Worm (Caenorhabditis elegans) whole organism, young adult: ENCODE results near the gene mcm-3.
A peak's percentile ranks its signal among the peaks of the same experiment; 100 is the strongest.

Experiments
- B0035.1 ChIP-seq: sonication (generic microtip); optimal IDR thresholded peaks from 2 replicates; lab custom pipeline; 2016; ENCODE audit warnings: missing genetic modification characterization, mild to moderate bottlenecking, missing compliant biosample characterization, missing genotype, missing genetic modification reagents
- B0336.3 ChIP-seq: fragments of 200-800 bp; sonication (Bioruptor generic); IDR thresholded peaks from 2 replicates; pipeline ENCODE4 v1.3.6; 2022; ENCODE audit warnings: missing genetic modification characterization, missing compliant biosample characterization
- D2030.7 ChIP-seq: fragments of 200-800 bp; sonication (Bioruptor generic); IDR thresholded peaks from 2 replicates; pipeline ENCODE4 v1.3.6; 2022; ENCODE audit warnings: missing genetic modification reagents, missing genetic modification characterization, missing compliant biosample characterization
- F23B12.7 ChIP-seq: sonication (generic microtip); optimal IDR thresholded peaks from 2 replicates; lab custom pipeline; 2017; ENCODE audit warnings: missing genetic modification characterization, mild to moderate bottlenecking, missing compliant biosample characterization, antibody characterized with exemption, moderate library complexity; ENCODE audit not compliant: insufficient read depth
- F55B11.4 ChIP-seq: sonication (generic microtip); optimal IDR thresholded peaks from 2 replicates; lab custom pipeline; 2016; ENCODE audit warnings: missing compliant biosample characterization, missing genetic modification characterization, borderline replicate concordance; ENCODE audit not compliant: insufficient read depth
- F57A8.1 ChIP-seq: fragments of 200-800 bp; sonication (Bioruptor generic); optimal IDR thresholded peaks from 2 replicates; lab custom pipeline; 2018; ENCODE audit warnings: mild to moderate bottlenecking, missing genetic modification characterization, moderate library complexity, missing compliant biosample characterization
- F57C9.4 ChIP-seq: sonication (generic microtip); optimal IDR thresholded peaks from 2 replicates; lab custom pipeline; 2017; ENCODE audit warnings: mild to moderate bottlenecking, missing genetic modification characterization, missing compliant biosample characterization
- T07F8.4 ChIP-seq: sonication (generic microtip); optimal IDR thresholded peaks from 2 replicates; lab custom pipeline; 2016; ENCODE audit warnings: mild to moderate bottlenecking, missing genetic modification characterization, moderate library complexity, missing compliant biosample characterization
- Y53F4B.3 ChIP-seq: fragments of 200-800 bp; sonication (Bioruptor generic); IDR thresholded peaks from 2 replicates; pipeline ENCODE4 v1.3.6; 2022; ENCODE audit warnings: missing genetic modification reagents, missing genetic modification characterization, missing compliant biosample characterization
- Y95B8A.8 ChIP-seq: fragments of 200-800 bp; sonication (Bioruptor generic); IDR thresholded peaks from 2 replicates; pipeline ENCODE4 v1.3.6; 2022; ENCODE audit warnings: missing genetic modification reagents, missing genetic modification characterization, missing compliant biosample characterization
- ZK185.1 ChIP-seq: sonication (generic microtip); optimal IDR thresholded peaks from 2 replicates; lab custom pipeline; 2016; ENCODE audit warnings: mild to moderate bottlenecking, missing genetic modification characterization, missing compliant biosample characterization; ENCODE audit not compliant: poor library complexity, severe bottlenecking
- akir-1 ChIP-seq: fragments of 200-800 bp; sonication (Bioruptor generic); optimal IDR thresholded peaks from 2 replicates; lab custom pipeline; 2018; ENCODE audit warnings: mild to moderate bottlenecking, missing genetic modification characterization, moderate library complexity, missing compliant biosample characterization
- atf-7 ChIP-seq: sonication (generic microtip); optimal IDR thresholded peaks from 2 replicates; lab custom pipeline; 2017; ENCODE audit warnings: mild to moderate bottlenecking, missing genetic modification characterization, missing compliant biosample characterization
- attf-5 ChIP-seq: fragments of 200-800 bp; sonication (Bioruptor generic); optimal IDR thresholded peaks from 2 replicates; lab custom pipeline; 2018; ENCODE audit warnings: mild to moderate bottlenecking, missing genetic modification characterization, missing compliant biosample characterization
- attf-6 ChIP-seq: fragments of 200-800 bp; sonication (Bioruptor generic); IDR thresholded peaks from 2 replicates; pipeline ENCODE4 v1.3.6; 2022; ENCODE audit warnings: missing genetic modification reagents, missing genetic modification characterization, missing compliant biosample characterization
- bed-1 ChIP-seq: fragments of 200-800 bp; sonication (Bioruptor generic); IDR thresholded peaks from 2 replicates; pipeline ENCODE4 v1.3.6; 2022; ENCODE audit warnings: missing genetic modification reagents, missing genetic modification characterization, missing compliant biosample characterization
- ccch-3 ChIP-seq: fragments of 200-800 bp; sonication (Bioruptor generic); optimal IDR thresholded peaks from 2 replicates; lab custom pipeline; 2018; ENCODE audit warnings: mild to moderate bottlenecking, missing genetic modification characterization, missing compliant biosample characterization
- cebp-1 ChIP-seq, 2 experiments: fragments of 200-800 bp in 1 of 2; sonication (Bioruptor generic) in 1 of 2; sonication (generic microtip) in 1 of 2; IDR thresholded peaks in 1 of 2; optimal IDR thresholded peaks in 1 of 2; 2 replicates each; pipeline versions ENCODE4 v1.3.6 to Lab custom; 2017 to 2022; ENCODE audit warnings: missing compliant biosample characterization in 2 of 2, missing genetic modification characterization in 2 of 2, mild to moderate bottlenecking in 1 of 2, missing genetic modification reagents in 1 of 2, moderate library complexity in 1 of 2
- ceh-40 ChIP-seq: fragments of 200-800 bp; sonication (Bioruptor generic); IDR thresholded peaks from 2 replicates; pipeline ENCODE4 v1.3.6; 2022; ENCODE audit warnings: missing genetic modification characterization, missing compliant biosample characterization
- die-1 ChIP-seq: sonication (generic microtip); optimal IDR thresholded peaks from 2 replicates; lab custom pipeline; 2016; ENCODE audit warnings: missing genotype, mild to moderate bottlenecking, missing genetic modification characterization, missing compliant biosample characterization
- dpff-1 ChIP-seq: sonication (generic microtip); optimal IDR thresholded peaks from 2 replicates; lab custom pipeline; 2017; ENCODE audit warnings: mild to moderate bottlenecking, missing genetic modification characterization, missing compliant biosample characterization
- efl-1 ChIP-seq: fragments of 150-350 bp; optimal IDR thresholded peaks from 2 replicates; lab custom pipeline; 2014; ENCODE audit warnings: missing biosample characterization, missing genetic modification reagents, missing genetic modification characterization
- ekl-4 ChIP-seq: fragments of 200-800 bp; sonication (Bioruptor generic); IDR thresholded peaks from 2 replicates; pipeline ENCODE4 v1.3.6; 2022; ENCODE audit warnings: missing genetic modification reagents, missing genetic modification characterization, missing compliant biosample characterization
- gei-17 ChIP-seq: fragments of 200-800 bp; sonication (Bioruptor generic); optimal IDR thresholded peaks from 2 replicates; lab custom pipeline; 2018; ENCODE audit warnings: mild to moderate bottlenecking, missing genetic modification characterization, missing compliant biosample characterization
- hlh-12 ChIP-seq: sonication (generic microtip); optimal IDR thresholded peaks from 2 replicates; lab custom pipeline; 2016; ENCODE audit warnings: missing genetic modification characterization, missing compliant biosample characterization
- hmg-1.2 ChIP-seq: fragments of 200-800 bp; sonication (Bioruptor generic); IDR thresholded peaks from 2 replicates; pipeline ENCODE4 v1.3.6; 2022; ENCODE audit warnings: missing genetic modification reagents, missing genetic modification characterization, missing compliant biosample characterization
- hmg-20 ChIP-seq: fragments of 200-800 bp; sonication (Bioruptor generic); IDR thresholded peaks from 2 replicates; pipeline ENCODE4 v1.3.6; 2022; ENCODE audit warnings: missing genetic modification reagents, missing genetic modification characterization, missing compliant biosample characterization
- lag-1 ChIP-seq: fragments of 200-800 bp; sonication (Bioruptor generic); IDR thresholded peaks from 2 replicates; pipeline ENCODE4 v1.3.6; 2022; ENCODE audit warnings: missing genetic modification reagents, missing genetic modification characterization, missing compliant biosample characterization
- lin-40 ChIP-seq: sonication (generic microtip); optimal IDR thresholded peaks from 2 replicates; lab custom pipeline; 2016; ENCODE audit warnings: missing genetic modification characterization, mild to moderate bottlenecking, missing compliant biosample characterization, missing genotype, missing genetic modification reagents
- lin-54 ChIP-seq: fragments of 200-800 bp; sonication (Bioruptor generic); optimal IDR thresholded peaks from 2 replicates; lab custom pipeline; 2018; ENCODE audit warnings: mild to moderate bottlenecking, missing genetic modification characterization, missing compliant biosample characterization
- lsl-1 ChIP-seq: fragments of 200-800 bp; sonication (Bioruptor generic); optimal IDR thresholded peaks from 2 replicates; lab custom pipeline; 2018; ENCODE audit warnings: mild to moderate bottlenecking, missing genetic modification characterization, moderate library complexity, missing compliant biosample characterization
- madf-3 ChIP-seq: fragments of 200-800 bp; sonication (Bioruptor generic); IDR thresholded peaks from 2 replicates; pipeline ENCODE4 v1.3.6; 2022; ENCODE audit warnings: missing genetic modification reagents, missing genetic modification characterization, missing compliant biosample characterization
- madf-6 ChIP-seq: fragments of 200-800 bp; sonication (Bioruptor generic); IDR thresholded peaks from 2 replicates; pipeline ENCODE4 v1.3.6; 2022; ENCODE audit warnings: missing genetic modification reagents, missing genetic modification characterization, missing compliant biosample characterization
- nfyb-1 ChIP-seq: fragments of 200-800 bp; sonication (Bioruptor generic); IDR thresholded peaks from 2 replicates; pipeline ENCODE4 v1.3.6; 2022; ENCODE audit warnings: missing genetic modification reagents, missing genetic modification characterization, missing compliant biosample characterization
- nhr-179 ChIP-seq: sonication (generic microtip); optimal IDR thresholded peaks from 2 replicates; lab custom pipeline; 2016; ENCODE audit warnings: mild to moderate bottlenecking, missing genetic modification characterization, missing compliant biosample characterization
- pha-4 ChIP-seq: fragments of 150-350 bp; sonication (generic microtip); optimal IDR thresholded peaks from 2 replicates; lab custom pipeline; 2014; ENCODE audit warnings: missing biosample characterization, missing genetic modification reagents, missing genetic modification characterization
- sea-2 ChIP-seq: fragments of 200-800 bp; sonication (Bioruptor generic); IDR thresholded peaks from 2 replicates; pipeline ENCODE4 v1.3.6; 2022; ENCODE audit warnings: missing genetic modification characterization, missing compliant biosample characterization
- snpc-1.1 ChIP-seq: sonication (generic microtip); optimal IDR thresholded peaks from 2 replicates; lab custom pipeline; 2017; ENCODE audit warnings: missing genetic modification characterization, mild to moderate bottlenecking, missing compliant biosample characterization, antibody characterized with exemption, moderate library complexity, missing genotype, missing genetic modification reagents; ENCODE audit not compliant: insufficient read depth
- snpc-1.3 ChIP-seq: sonication (generic microtip); optimal IDR thresholded peaks from 2 replicates; lab custom pipeline; 2017; ENCODE audit warnings: missing genetic modification characterization, mild to moderate bottlenecking, missing compliant biosample characterization, antibody characterized with exemption, moderate library complexity, missing genotype, missing genetic modification reagents; ENCODE audit not compliant: insufficient read depth
- snpc-3.4 ChIP-seq: sonication (generic microtip); optimal IDR thresholded peaks from 2 replicates; lab custom pipeline; 2017; ENCODE audit warnings: missing genetic modification characterization, mild to moderate bottlenecking, missing compliant biosample characterization, antibody characterized with exemption, moderate library complexity, missing genotype, missing genetic modification reagents
- tbx-9 ChIP-seq: sonication (generic microtip); optimal IDR thresholded peaks from 2 replicates; lab custom pipeline; 2016; ENCODE audit warnings: borderline replicate concordance, missing genetic modification characterization, inconsistent platforms, missing compliant biosample characterization
- zim-3 ChIP-seq: sonication (generic microtip); optimal IDR thresholded peaks from 2 replicates; lab custom pipeline; 2017; ENCODE audit warnings: mild to moderate bottlenecking, missing genetic modification characterization, moderate library complexity, missing compliant biosample characterization
- ztf-18 ChIP-seq: sonication (generic microtip); optimal IDR thresholded peaks from 2 replicates; lab custom pipeline; 2016; ENCODE audit warnings: missing genotype, mild to moderate bottlenecking, missing genetic modification characterization, missing compliant biosample characterization
- ztf-3 ChIP-seq: fragments of 200-800 bp; sonication (Bioruptor generic); optimal IDR thresholded peaks from 2 replicates; lab custom pipeline; 2018; ENCODE audit warnings: mild to moderate bottlenecking, missing genetic modification characterization, missing compliant biosample characterization

Gene mcm-3

ce11 chrV:15085335-15085800 is 26.0 kb upstream of the mcm-3 start, which contains the start of the genes ahsa-1 and C01G10.7 (continued):
- TF ChIP-seq attf-5 (GFP tag; lab: Kevin White, UChicago) (peak; percentile 93), attf-6 (GFP tag; lab: Robert Waterston, UW) (no peak), lin-40 (tag; lab: Kevin White, UChicago) (no peak), B0336.3 (GFP tag; lab: Robert Waterston, UW) (no peak), ztf-3 (no peak), ztf-18 (tag; lab: Kevin White, UChicago) (peak; percentile 74), sea-2 (GFP tag; lab: Robert Waterston, UW) (no peak), lsl-1 (GFP tag; lab: Kevin White, UChicago) (peak; percentile 68), ZK185.1 (tag; lab: Kevin White, UChicago) (peak; percentile 97), nfyb-1 (GFP tag; lab: Robert Waterston, UW) (no peak; the same call in 1 of the 2 replicates), akir-1 (GFP tag; lab: Kevin White, UChicago) (peak; percentile 31), bed-1 (GFP tag; lab: Robert Waterston, UW) (no peak), F55B11.4 (no peak), pha-4 (tag; lab: Kevin White, UChicago) (no peak), ceh-40 (no peak), nhr-179 (no peak), B0035.1 (tag; lab: Kevin White, UChicago) (peak; percentile 41), T07F8.4 (tag; lab: Kevin White, UChicago) (peak; percentile 24), ccch-3 (GFP tag; lab: Kevin White, UChicago) (peak; percentile 30), hmg-20 (GFP tag; lab: Robert Waterston, UW) (no peak), cebp-1 (GFP tag; IDR thresholded peaks at IDR 0.05; lab: Robert Waterston, UW) (peak; percentile 72; the same call in 1 of the 2 replicates), cebp-1 (tag; optimal IDR thresholded peaks at IDR 0.05; lab: Kevin White, UChicago) (no peak), dpff-1 (tag; lab: Kevin White, UChicago) (no peak), snpc-3.4 (tag; lab: Kevin White, UChicago) (peak; percentile 51), lin-54 (GFP tag; lab: Kevin White, UChicago) (peak; percentile 82), F23B12.7 (tag; lab: Kevin White, UChicago) (peak; percentile 84), lag-1 (GFP tag; lab: Robert Waterston, UW) (no peak), hlh-12 (tag; lab: Kevin White, UChicago) (no peak), Y53F4B.3 (no peak), ekl-4 (GFP tag; lab: Robert Waterston, UW) (peak; percentile 88)
- TF ChIP-seq, all 124 proteins: peak for 69

- peak; percentile 45 for TF ChIP-seq D2030.7 (GFP tag; lab: Robert Waterston, UW)
- no peak for TF ChIP-seq nhr-179
- peak; percentile 18 for TF ChIP-seq atf-7 (tag; lab: Kevin White, UChicago)
- no peak for TF ChIP-seq efl-1 (GFP tag; lab: Kevin White, UChicago)
- TF ChIP-seq ZK185.1 (tag; lab: Kevin White, UChicago), result peak; percentile 30
- peak; percentile 5 for TF ChIP-seq die-1
- TF ChIP-seq snpc-1.3 (tag; lab: Kevin White, UChicago), result no peak
- no peak for TF ChIP-seq F57A8.1 (GFP tag; lab: Kevin White, UChicago)
- peak; percentile 27 for TF ChIP-seq lin-54 (GFP tag; lab: Kevin White, UChicago)
- peak; percentile 64 for TF ChIP-seq madf-6 (GFP tag; lab: Robert Waterston, UW)
- TF ChIP-seq Y95B8A.8 (GFP tag; lab: Robert Waterston, UW), result 0 out of 2 replicates have a peak, but pooled peaks have one; percentile 40
- TF ChIP-seq snpc-1.1 (tag; lab: Kevin White, UChicago), result no peak
- TF ChIP-seq tbx-9 (tag; lab: Kevin White, UChicago), result no peak
- peak; percentile 58; the same call in 1 of the 2 replicates for TF ChIP-seq madf-3 (GFP tag; lab: Robert Waterston, UW)
- peak; percentile 4 for TF ChIP-seq F57C9.4 (tag; lab: Kevin White, UChicago)
- TF ChIP-seq hmg-1.2 (GFP tag; lab: Robert Waterston, UW), result peak; percentile 40
- TF ChIP-seq nfyb-1 (GFP tag; lab: Robert Waterston, UW), result 0 out of 2 replicates have a peak, but pooled peaks have one; percentile 27
- TF ChIP-seq attf-6 (GFP tag; lab: Robert Waterston, UW), result peak; percentile 57
- TF ChIP-seq cebp-1 (GFP tag; IDR thresholded peaks at IDR 0.05; lab: Robert Waterston, UW), result no peak
- peak; percentile 65 for TF ChIP-seq cebp-1 (tag; optimal IDR thresholded peaks at IDR 0.05; lab: Kevin White, UChicago)
- peak; percentile 30 for TF ChIP-seq lsl-1 (GFP tag; lab: Kevin White, UChicago)
- TF ChIP-seq zim-3 (tag; lab: Kevin White, UChicago), result peak; percentile 33
- no peak for TF ChIP-seq gei-17 (GFP tag; lab: Kevin White, UChicago)
- no peak for TF ChIP-seq pha-4 (tag; lab: Kevin White, UChicago)
Measured at ce11 chrV:15083659-15084058, 24.3 kb upstream of the mcm-3 start.
